Worm (Caenorhabditis elegans): ENCODE data around the gene sru-2.

ce11 chrIV:9485972-9486371 lies at the start of gene sru-2:
- TF ChIP-seq tbx-11 (GFP tag; IDR thresholded peaks at IDR 0.05) (no peak), ceh-36 (tag; optimal IDR thresholded peaks at IDR 0.05) (no peak), ets-7 (tag; optimal IDR thresholded peaks at IDR 0.05) (no peak), F13C5.2 (tag; optimal IDR thresholded peaks at IDR 0.05) (no peak), tra-4 (tag; optimal IDR thresholded peaks at IDR 0.05) (no peak)

Data from whole organism, early embryonic.